Worm (Caenorhabditis elegans) whole organism, L1 larva: ENCODE results near the gene ZK686.1.

Experiments
- C16A3.4 ChIP-seq: fragments of 150-350 bp; optimal IDR thresholded peaks from 2 replicates; lab custom pipeline; 2014; ENCODE audit warnings: missing biosample characterization, missing genetic modification characterization
- C34B4.2 ChIP-seq: sonication (generic microtip); optimal IDR thresholded peaks from 2 replicates; lab custom pipeline; 2017; ENCODE audit warnings: mild to moderate bottlenecking, missing genetic modification characterization, missing compliant biosample characterization
- F16B12.6 ChIP-seq: fragments of 150-350 bp; optimal IDR thresholded peaks from 2 replicates; lab custom pipeline; 2014; ENCODE audit warnings: missing biosample characterization, missing genetic modification characterization
- blmp-1 ChIP-seq: fragments of 150-350 bp; optimal IDR thresholded peaks from 2 replicates; lab custom pipeline; 2014; ENCODE audit warnings: missing biosample characterization, missing genetic modification characterization
- ceh-63 ChIP-seq: fragments of 200-800 bp; sonication (Bioruptor generic); optimal IDR thresholded peaks from 2 replicates; lab custom pipeline; 2018; ENCODE audit warnings: mild to moderate bottlenecking, missing genetic modification characterization, missing compliant biosample characterization
- ceh-82 ChIP-seq, 3 experiments: fragments of 150-350 bp in 1 of 3; sonication (generic microtip) in 2 of 3; optimal IDR thresholded peaks; 2 replicates each; lab custom pipeline; 2014 to 2017; ENCODE audit warnings: missing biosample characterization in 3 of 3, missing genetic modification characterization in 3 of 3
- ceh-88 ChIP-seq: fragments of 200-800 bp; sonication (Bioruptor generic); IDR thresholded peaks from 2 replicates; pipeline ENCODE4 v1.3.6; 2022; ENCODE audit warnings: missing genetic modification characterization, missing compliant biosample characterization
- dpl-1 ChIP-seq, 3 experiments: fragments of 150-350 bp in 2 of 3; sonication (generic microtip) in 1 of 3; optimal IDR thresholded peaks; 2 replicates each; lab custom pipeline; 2014 to 2017; ENCODE audit warnings: missing biosample characterization in 3 of 3, missing genetic modification characterization in 3 of 3, missing genetic modification reagents in 3 of 3
- dsc-1 ChIP-seq: sonication (generic microtip); optimal IDR thresholded peaks from 2 replicates; lab custom pipeline; 2016; ENCODE audit warnings: mild to moderate bottlenecking, missing genetic modification characterization, missing compliant biosample characterization
- efl-1 ChIP-seq, 4 experiments: fragments of 150-350 bp; optimal IDR thresholded peaks in 3 of 4; peaks in 1 of 4; 1 replicate in 1 of 4; 2 replicates in 3 of 4; lab custom pipeline; 2014; ENCODE audit warnings: missing biosample characterization in 2 of 4, missing genetic modification characterization in 2 of 4, missing genetic modification reagents in 2 of 4
- elt-3 ChIP-seq, 6 experiments: fragments of 150-350 bp in 1 of 6; sonication (generic microtip); optimal IDR thresholded peaks; 2 replicates each; lab custom pipeline; 2017 to 2018; ENCODE audit warnings: missing biosample characterization in 6 of 6, missing genetic modification characterization in 6 of 6, inconsistent platforms in 1 of 6
- fkh-8 ChIP-seq: sonication (generic microtip); optimal IDR thresholded peaks from 2 replicates; lab custom pipeline; 2016; ENCODE audit warnings: mild to moderate bottlenecking, missing genetic modification characterization, missing compliant biosample characterization
- grh-1 ChIP-seq: fragments of 200-800 bp; sonication (Bioruptor generic); IDR thresholded peaks from 2 replicates; pipeline ENCODE4 v1.3.6; 2022; ENCODE audit warnings: missing genetic modification reagents, missing genetic modification characterization, missing compliant biosample characterization
- hpl-2 ChIP-seq: fragments of 150-350 bp; optimal IDR thresholded peaks from 2 replicates; lab custom pipeline; 2014; ENCODE audit warnings: missing biosample characterization, missing genetic modification reagents, missing genetic modification characterization
- irx-1 ChIP-seq: sonication (generic microtip); optimal IDR thresholded peaks from 2 replicates; lab custom pipeline; 2016; ENCODE audit warnings: missing genetic modification characterization, missing compliant biosample characterization
- isw-1 ChIP-seq: fragments of 200-800 bp; sonication (Bioruptor generic); IDR thresholded peaks from 2 replicates; pipeline ENCODE4 v1.3.6; 2022; ENCODE audit warnings: missing genetic modification characterization, missing compliant biosample characterization
- jun-1 ChIP-seq: fragments of 150-350 bp; optimal IDR thresholded peaks from 2 replicates; lab custom pipeline; 2014; ENCODE audit warnings: missing biosample characterization, missing genetic modification reagents, missing genetic modification characterization
- lin-14 ChIP-seq: fragments of 200-800 bp; sonication (Bioruptor generic); optimal IDR thresholded peaks from 2 replicates; lab custom pipeline; 2018; ENCODE audit warnings: mild to moderate bottlenecking, missing genetic modification characterization, moderate library complexity, missing compliant biosample characterization
- lin-15B ChIP-seq: fragments of 150-350 bp; sonication (generic microtip); optimal IDR thresholded peaks from 3 replicates; lab custom pipeline; 2014; ENCODE audit warnings: missing biosample characterization, missing genetic modification characterization
- lin-35 ChIP-seq, 2 experiments: fragments of 150-350 bp; optimal IDR thresholded peaks; 2 replicates each; lab custom pipeline; 2014; ENCODE audit warnings: missing biosample characterization in 2 of 2, missing genetic modification characterization in 2 of 2, missing genetic modification reagents in 2 of 2
- lin-39 ChIP-seq: fragments of 150-350 bp; optimal IDR thresholded peaks from 2 replicates; lab custom pipeline; 2014; ENCODE audit warnings: missing biosample characterization, missing genetic modification reagents, missing genetic modification characterization
- lsy-2 ChIP-seq, 2 experiments: fragments of 150-350 bp; optimal IDR thresholded peaks; 2 replicates each; lab custom pipeline; 2014; ENCODE audit warnings: missing biosample characterization in 2 of 2, missing genetic modification characterization in 2 of 2
- mab-9 ChIP-seq: fragments of 200-800 bp; sonication (Bioruptor generic); IDR thresholded peaks from 2 replicates; pipeline ENCODE4 v1.3.6; 2022; ENCODE audit warnings: missing genetic modification reagents, missing genetic modification characterization, missing compliant biosample characterization
- mdl-1 ChIP-seq, 2 experiments: fragments of 150-350 bp; optimal IDR thresholded peaks; 2 replicates each; lab custom pipeline; 2014 to 2017; ENCODE audit warnings: missing biosample characterization in 2 of 2, missing genetic modification characterization in 2 of 2, inconsistent platforms in 1 of 2
- mef-2 ChIP-seq: fragments of 150-350 bp; optimal IDR thresholded peaks from 2 replicates; lab custom pipeline; 2014; ENCODE audit warnings: missing biosample characterization, missing genetic modification characterization
- mep-1 ChIP-seq: fragments of 150-350 bp; optimal IDR thresholded peaks from 2 replicates; lab custom pipeline; 2014; ENCODE audit warnings: missing biosample characterization, missing genetic modification characterization
- nhr-19 ChIP-seq: fragments of 200-800 bp; sonication (Bioruptor generic); conservative IDR thresholded peaks from 2 replicates; pipeline ENCODE4 v1.3.6; 2022; ENCODE audit warnings: missing genetic modification characterization, missing compliant biosample characterization
- nhr-20 ChIP-seq: sonication (generic microtip); optimal IDR thresholded peaks from 2 replicates; lab custom pipeline; 2016; ENCODE audit warnings: mild to moderate bottlenecking, missing genetic modification characterization, missing compliant biosample characterization
- nhr-47 ChIP-seq: sonication (generic microtip); optimal IDR thresholded peaks from 2 replicates; lab custom pipeline; 2016; ENCODE audit warnings: mild to moderate bottlenecking, missing genetic modification characterization, moderate library complexity, missing compliant biosample characterization
- nhr-71 ChIP-seq: sonication (generic microtip); optimal IDR thresholded peaks from 2 replicates; lab custom pipeline; 2016; ENCODE audit warnings: mild to moderate bottlenecking, missing genetic modification characterization, moderate library complexity, missing compliant biosample characterization
- nhr-85 ChIP-seq: sonication (generic microtip); peaks from one replicate; lab custom pipeline; 2016; ENCODE audit warnings: missing genetic modification characterization, inconsistent platforms, missing compliant biosample characterization
- nhr-90 ChIP-seq: sonication (generic microtip); optimal IDR thresholded peaks from 2 replicates; lab custom pipeline; 2016; ENCODE audit warnings: mild to moderate bottlenecking, missing genetic modification characterization, missing compliant biosample characterization; ENCODE audit not compliant: poor library complexity
- rnt-1 ChIP-seq: sonication (generic microtip); optimal IDR thresholded peaks from 2 replicates; lab custom pipeline; 2016; ENCODE audit warnings: mild to moderate bottlenecking, missing genetic modification characterization, moderate library complexity, missing compliant biosample characterization
- skn-1 ChIP-seq: fragments of 150-350 bp; optimal IDR thresholded peaks from 2 replicates; lab custom pipeline; 2014; ENCODE audit warnings: missing biosample characterization, missing genetic modification characterization
- snu-23 ChIP-seq: sonication (generic microtip); optimal IDR thresholded peaks from 2 replicates; lab custom pipeline; 2016; ENCODE audit warnings: missing genetic modification characterization, missing compliant biosample characterization
- swsn-7 ChIP-seq: sonication (generic microtip); optimal IDR thresholded peaks from 2 replicates; lab custom pipeline; 2016; ENCODE audit warnings: missing genetic modification characterization, missing compliant biosample characterization
- tbx-2 ChIP-seq: sonication (generic microtip); optimal IDR thresholded peaks from 2 replicates; lab custom pipeline; 2016; ENCODE audit warnings: missing genetic modification characterization, missing compliant biosample characterization
- unc-86 ChIP-seq: sonication (generic microtip); optimal IDR thresholded peaks from 2 replicates; lab custom pipeline; 2016; ENCODE audit warnings: missing genetic modification characterization, missing compliant biosample characterization
- xbp-1 ChIP-seq: sonication (generic microtip); optimal IDR thresholded peaks from 2 replicates; lab custom pipeline; 2016; ENCODE audit warnings: missing genetic modification characterization, missing compliant biosample characterization
- zag-1 ChIP-seq: fragments of 150-350 bp; optimal IDR thresholded peaks from 2 replicates; lab custom pipeline; 2014; ENCODE audit warnings: missing biosample characterization, missing genetic modification characterization
- ztf-11 ChIP-seq, 2 experiments: sonication (generic microtip); optimal IDR thresholded peaks; 2 replicates each; lab custom pipeline; 2016 to 2017; ENCODE audit warnings: missing genetic modification characterization in 2 of 2, missing biosample characterization in 1 of 2, missing compliant biosample characterization in 1 of 2

ZK686.1 gene

DNA sequence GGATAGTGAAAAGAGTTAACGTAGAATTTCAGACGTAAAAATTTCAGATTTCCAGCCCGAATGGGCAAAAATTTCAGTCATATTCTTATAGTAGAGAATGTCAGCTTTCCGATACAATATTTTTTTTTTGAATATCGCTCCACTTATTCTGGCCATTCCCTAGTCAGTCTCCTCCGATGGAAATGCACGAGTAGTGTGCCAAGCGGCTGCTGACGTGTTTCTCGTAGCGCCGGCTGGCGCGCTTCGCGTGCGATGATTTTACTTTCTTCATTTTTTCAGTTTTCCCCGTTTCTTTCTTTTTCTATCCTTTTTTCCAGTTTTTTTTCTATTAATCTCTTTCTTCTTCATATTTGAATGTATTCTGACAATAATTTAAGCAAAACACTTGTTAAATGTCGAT lies 1.9 kb upstream of the ZK686.1 start:
- TF ChIP-seq blmp-1 (tag; lab: Kevin White, UChicago) (peak; percentile 85), mab-9 (GFP tag; lab: Robert Waterston, UW) (peak; percentile 48; the same call in 1 of the 2 replicates), grh-1 (peak; percentile 61; the same call in 1 of the 2 replicates), lin-15B (tag; lab: Kevin White, UChicago) (peak; percentile 54), mep-1 (peak; percentile 67), lin-39 (tag; lab: Kevin White, UChicago) (peak; percentile 35), irx-1 (peak; percentile 9), mdl-1 (tag; optimal IDR thresholded peaks at IDR 0.05; lab: Kevin White, UChicago) (peak in 1 of 2 experiments; percentile 25), fkh-8 (tag; lab: Kevin White, UChicago) (peak; percentile 11), efl-1 (optimal IDR thresholded peaks at IDR 0.05; lab: Kevin White, UChicago) (peak; percentile 65 to 72), efl-1 (GFP tag; optimal IDR thresholded peaks at IDR 0.05 in 1 of 2; lab: Kevin White, UChicago) (peak; percentile 63 to 97), ztf-11 (tag; optimal IDR thresholded peaks at IDR 0.05; lab: Kevin White, UChicago) (peak in 1 of 2 experiments; percentile 32), lin-14 (peak; percentile 40), C16A3.4 (tag; lab: Kevin White, UChicago) (peak; percentile 69), dpl-1 (GFP tag; optimal IDR thresholded peaks at IDR 0.05; lab: Kevin White, UChicago) (peak; percentile 60 to 70 (median 68)), lin-35 (GFP tag; optimal IDR thresholded peaks at IDR 0.05; lab: Kevin White, UChicago) (peak; percentile 64 to 75), xbp-1 (tag; lab: Kevin White, UChicago) (peak; percentile 68), nhr-19 (GFP tag; lab: Robert Waterston, UW) (peak; percentile 83), nhr-47 (tag; lab: Kevin White, UChicago) (peak; percentile 72), nhr-90 (tag; lab: Kevin White, UChicago) (peak; percentile 60), ceh-82 (tag; optimal IDR thresholded peaks at IDR 0.05; lab: Kevin White, UChicago) (peak; percentile 56 to 60 (median 56)), rnt-1 (peak; percentile 84), snu-23 (peak; percentile 74), ceh-88 (GFP tag; lab: Robert Waterston, UW) (0 out of 2 replicates have a peak, but pooled peaks have one; percentile 39), unc-86 (tag; lab: Kevin White, UChicago) (peak; percentile 35), nhr-85 (tag; lab: Kevin White, UChicago) (peak; percentile 76), isw-1 (GFP tag; lab: Robert Waterston, UW) (peak; percentile 57), nhr-71 (tag; lab: Kevin White, UChicago) (peak; percentile 74), lsy-2 (tag; optimal IDR thresholded peaks at IDR 0.05; lab: Kevin White, UChicago) (peak; percentile 81 to 88), tbx-2 (tag; lab: Kevin White, UChicago) (peak; percentile 65), nhr-20 (peak; percentile 60), F16B12.6 (tag; lab: Kevin White, UChicago) (peak; percentile 67), skn-1 (peak; percentile 54), swsn-7 (peak; percentile 68), jun-1 (tag; lab: Kevin White, UChicago) (peak; percentile 14), dsc-1 (tag; lab: Kevin White, UChicago) (peak; percentile 54)

DNA sequence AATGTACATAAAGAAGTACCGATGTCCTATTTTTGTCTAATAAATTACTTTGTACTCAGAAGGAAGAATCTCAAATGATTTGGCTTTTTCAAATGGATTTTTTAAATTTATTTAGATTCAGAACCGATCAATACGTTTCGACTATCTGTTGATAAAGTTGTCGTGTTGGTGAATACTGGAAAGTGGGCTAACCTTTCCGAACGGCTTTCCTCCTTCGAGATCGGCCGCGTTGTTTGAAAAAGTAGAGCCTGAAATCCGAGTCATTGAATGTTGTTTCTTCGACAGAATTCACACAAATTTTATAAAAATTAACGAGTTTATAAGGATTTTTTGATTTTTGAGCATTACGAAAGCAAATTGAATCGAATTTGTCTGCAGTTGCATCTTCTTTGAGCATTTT lies 857 bp downstream of the ZK686.1 start:
- TF ChIP-seq zag-1 (tag; lab: Kevin White, UChicago) (no peak), hpl-2 (GFP tag; lab: Kevin White, UChicago) (no peak), blmp-1 (tag; lab: Kevin White, UChicago) (no peak)

DNA sequence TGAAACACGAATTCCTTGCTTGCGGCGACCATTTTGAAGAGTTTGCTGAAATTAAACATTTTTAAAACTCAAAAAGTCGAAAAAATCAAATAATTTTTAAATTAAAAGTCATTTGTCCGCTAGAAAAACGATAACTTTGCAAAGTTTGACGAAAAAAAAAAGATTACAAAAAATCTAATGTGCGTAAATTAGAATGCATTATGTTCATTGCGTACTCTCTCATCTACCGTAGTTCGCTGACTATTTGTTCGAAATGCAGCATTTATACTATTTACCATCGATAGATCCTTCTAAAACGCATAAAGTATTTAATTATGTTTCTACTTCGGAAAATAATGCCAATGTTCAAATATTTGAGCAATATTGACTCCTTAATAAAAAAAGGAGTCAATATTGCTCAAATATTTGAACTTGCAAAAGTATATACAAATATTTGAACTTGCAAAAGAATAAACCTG lies 3.1 kb downstream of the ZK686.1 start, which contains the start of gene bath-15:
bath-15 (minus strand) TSS at position 51 of the 458 bp plus-strand sequence.
- TF ChIP-seq ceh-63 (GFP tag; lab: Kevin White, UChicago): no peak
- no peak for TF ChIP-seq elt-3 (tag; optimal IDR thresholded peaks at IDR 0.05; lab: Kevin White, UChicago)
- no peak for TF ChIP-seq mef-2 (tag; lab: Kevin White, UChicago)
- no peak for TF ChIP-seq mdl-1 (tag; optimal IDR thresholded peaks at IDR 0.05; lab: Kevin White, UChicago)
- no peak for TF ChIP-seq C34B4.2 (tag; lab: Kevin White, UChicago)
- TF ChIP-seq, all 84 proteins: peak for 0
